Fruit fly (Drosophila melanogaster) whole organism, embryonic: Measurements from ENCODE around the gene Gsc.

ENCODE experiments used
- Bgb ChIP-seq: fragments of 200-800 bp; sonication (Bioruptor generic); IDR thresholded peaks from 2 replicates; pipeline ENCODE4 v1.3.6; 2022; ENCODE audit warnings: missing biosample characterization, missing genetic modification characterization; ENCODE audit not compliant: partially characterized antibody
- CG11247 ChIP-seq: fragments of 200-800 bp; sonication (Bioruptor generic); IDR thresholded peaks from 2 replicates; pipeline ENCODE4 v1.3.6; 2022; ENCODE audit warnings: missing biosample characterization, missing genetic modification characterization
- CG11696 ChIP-seq: fragments of 200-800 bp; sonication (Bioruptor generic); IDR thresholded peaks from 2 replicates; pipeline ENCODE4 v1.3.6; 2022; ENCODE audit warnings: missing biosample characterization, missing genetic modification characterization
- CG12744 ChIP-seq: fragments of 200-800 bp; sonication (Bioruptor generic); optimal IDR thresholded peaks from 2 replicates; lab custom pipeline; 2016; ENCODE audit warnings: missing biosample characterization, missing genetic modification characterization
- CG12769 ChIP-seq: fragments of 200-800 bp; sonication (Bioruptor generic); optimal IDR thresholded peaks from 2 replicates; lab custom pipeline; 2019; ENCODE audit warnings: missing biosample characterization, mild to moderate bottlenecking, missing genetic modification characterization, moderate library complexity
- CG13287 ChIP-seq: fragments of 200-800 bp; sonication (Bioruptor generic); IDR thresholded peaks from 2 replicates; pipeline ENCODE4 v1.3.6; 2022; ENCODE audit warnings: missing biosample characterization, missing genetic modification characterization; ENCODE audit not compliant: partially characterized antibody
- CG15479 ChIP-seq: fragments of 200-800 bp; sonication (Bioruptor generic); optimal IDR thresholded peaks from 3 replicates; lab custom pipeline; 2019; ENCODE audit warnings: missing biosample characterization, mild to moderate bottlenecking, missing genetic modification characterization, moderate library complexity
- CG1603 ChIP-seq: fragments of 200-800 bp; sonication (Bioruptor generic); optimal IDR thresholded peaks from 2 replicates; lab custom pipeline; 2019; ENCODE audit warnings: missing biosample characterization, mild to moderate bottlenecking, missing genetic modification characterization, moderate library complexity
- CG16813 ChIP-seq: fragments of 200-800 bp; sonication (Bioruptor generic); IDR thresholded peaks from 3 replicates; pipeline ENCODE4 v1.3.6; 2022; ENCODE audit warnings: missing biosample characterization, missing genetic modification characterization; ENCODE audit not compliant: partially characterized antibody
- CG2116 ChIP-seq: fragments of 200-800 bp; sonication (Bioruptor generic); optimal IDR thresholded peaks from 3 replicates; lab custom pipeline; 2018; ENCODE audit warnings: missing biosample characterization, mild to moderate bottlenecking, missing genetic modification characterization
- CG2129 ChIP-seq: fragments of 200-800 bp; sonication (Bioruptor generic); IDR thresholded peaks from 2 replicates; pipeline ENCODE4 v1.3.6; 2022; ENCODE audit warnings: missing biosample characterization, missing genetic modification characterization; ENCODE audit not compliant: partially characterized antibody
- CG3163 ChIP-seq: fragments of 200-800 bp; sonication (Bioruptor generic); optimal IDR thresholded peaks from 3 replicates; lab custom pipeline; 2016; ENCODE audit warnings: missing biosample characterization, missing genetic modification characterization
- CG34224 ChIP-seq: fragments of 200-800 bp; sonication (Bioruptor generic); IDR thresholded peaks from 3 replicates; pipeline ENCODE4 v1.3.6; 2022; ENCODE audit warnings: missing biosample characterization, missing genetic modification characterization; ENCODE audit not compliant: partially characterized antibody
- CG42726 ChIP-seq: fragments of 200-800 bp; sonication (Bioruptor generic); IDR thresholded peaks from 2 replicates; pipeline ENCODE4 v1.3.6; 2022; ENCODE audit warnings: missing biosample characterization, missing genetic modification characterization; ENCODE audit not compliant: partially characterized antibody
- CG6791 ChIP-seq: fragments of 200-800 bp; sonication (Bioruptor generic); IDR thresholded peaks from 3 replicates; pipeline ENCODE4 v1.3.6; 2022; ENCODE audit warnings: missing biosample characterization, missing genetic modification characterization; ENCODE audit not compliant: partially characterized antibody
- CG7963 ChIP-seq: fragments of 200-800 bp; sonication (Bioruptor generic); IDR thresholded peaks from 3 replicates; pipeline ENCODE4 v1.3.6; 2022; ENCODE audit warnings: missing biosample characterization, missing genetic modification characterization; ENCODE audit not compliant: partially characterized antibody
- CG8765 ChIP-seq: fragments of 200-800 bp; sonication (Bioruptor generic); IDR thresholded peaks from 2 replicates; pipeline ENCODE4 v1.3.6; 2022; ENCODE audit warnings: missing biosample characterization, missing genetic modification characterization
- Dll ChIP-seq: fragments of 200-800 bp; sonication (Bioruptor generic); IDR thresholded peaks from 4 replicates; pipeline ENCODE4 v1.3.6; 2022; ENCODE audit warnings: missing biosample characterization, missing genetic modification characterization; ENCODE audit not compliant: partially characterized antibody
- Doc3 ChIP-seq: fragments of 200-800 bp; sonication (Bioruptor generic); IDR thresholded peaks from 3 replicates; pipeline ENCODE4 v1.3.6; 2022; ENCODE audit warnings: missing biosample characterization, missing genetic modification characterization; ENCODE audit not compliant: partially characterized antibody
- E2f2 ChIP-seq: fragments of 200-800 bp; sonication (Bioruptor generic); IDR thresholded peaks from 2 replicates; pipeline ENCODE4 v1.3.6; 2022; ENCODE audit warnings: missing biosample characterization, missing genetic modification characterization
- Ets65A ChIP-seq: fragments of 200-800 bp; sonication (Bioruptor generic); peaks from one replicate; lab custom pipeline; 2016; ENCODE audit warnings: missing biosample characterization, missing genetic modification characterization
- HLH4C ChIP-seq: fragments of 200-800 bp; sonication (Bioruptor generic); IDR thresholded peaks from 3 replicates; pipeline ENCODE4 v1.3.6; 2022; ENCODE audit warnings: missing biosample characterization, missing genetic modification characterization; ENCODE audit not compliant: partially characterized antibody
- Hmr ChIP-seq: fragments of 200-800 bp; sonication (Bioruptor generic); optimal IDR thresholded peaks from 3 replicates; lab custom pipeline; 2017; ENCODE audit warnings: mild to moderate bottlenecking, missing biosample characterization, missing genetic modification reagents, missing genetic modification characterization
- Hr78 ChIP-seq, 2 experiments: fragments of 200-800 bp in 1 of 2; fragments of >200 bp in 1 of 2; sonication (Bioruptor generic) in 1 of 2; optimal IDR thresholded peaks; 2 replicates each; lab custom pipeline; 2017 to 2019; ENCODE audit warnings: missing biosample characterization in 2 of 2, missing genetic modification characterization in 2 of 2, mild to moderate bottlenecking in 1 of 2, moderate library complexity in 1 of 2
- MESR4 ChIP-seq: fragments of 200-800 bp; sonication (Bioruptor generic); optimal IDR thresholded peaks from 2 replicates; lab custom pipeline; 2018; ENCODE audit warnings: missing biosample characterization, mild to moderate bottlenecking, missing genetic modification characterization, moderate library complexity
- Med ChIP-seq: fragments of 200-800 bp; sonication (Bioruptor generic); peaks from one replicate; lab custom pipeline; 2016; ENCODE audit warnings: missing biosample characterization, missing genetic modification characterization, mild to moderate bottlenecking, inconsistent platforms, moderate library complexity
- Opbp ChIP-seq: fragments of 200-800 bp; sonication (Bioruptor generic); IDR thresholded peaks from 3 replicates; pipeline ENCODE4 v1.3.6; 2022; ENCODE audit warnings: missing biosample characterization, missing genetic modification characterization; ENCODE audit not compliant: partially characterized antibody
- Scr ChIP-seq: fragments of 200-800 bp; sonication (Bioruptor generic); IDR thresholded peaks from 2 replicates; pipeline ENCODE4 v1.3.6; 2022; ENCODE audit warnings: missing biosample characterization, missing genetic modification characterization; ENCODE audit not compliant: partially characterized antibody
- Sin3A ChIP-seq: fragments of >200 bp; optimal IDR thresholded peaks from 2 replicates; lab custom pipeline; 2018
- Sry-β ChIP-seq: fragments of 200-800 bp; sonication (Bioruptor generic); optimal IDR thresholded peaks from 2 replicates; lab custom pipeline; 2018; ENCODE audit warnings: missing biosample characterization, mild to moderate bottlenecking, missing genetic modification characterization, moderate library complexity
- Sry-δ ChIP-seq: fragments of 200-800 bp; sonication (Bioruptor generic); optimal IDR thresholded peaks from 2 replicates; lab custom pipeline; 2016; ENCODE audit warnings: missing biosample characterization, missing genetic modification characterization
- TFAM ChIP-seq: fragments of 200-800 bp; sonication (Bioruptor generic); optimal IDR thresholded peaks from 2 replicates; lab custom pipeline; 2017; ENCODE audit warnings: missing biosample characterization, missing genetic modification characterization, inconsistent platforms
- amos ChIP-seq: fragments of 200-800 bp; sonication (Bioruptor generic); IDR thresholded peaks from 2 replicates; pipeline ENCODE4 v1.3.6; 2022; ENCODE audit warnings: missing biosample characterization, missing genetic modification characterization; ENCODE audit not compliant: partially characterized antibody
- ato ChIP-seq: fragments of 200-800 bp; sonication (Bioruptor generic); IDR thresholded peaks from 2 replicates; pipeline ENCODE4 v1.3.6; 2022; ENCODE audit warnings: missing biosample characterization, missing genetic modification characterization; ENCODE audit not compliant: partially characterized antibody
- bbx ChIP-seq: fragments of 200-800 bp; sonication (Bioruptor generic); IDR thresholded peaks from 2 replicates; pipeline ENCODE4 v1.3.6; 2022; ENCODE audit warnings: missing biosample characterization, missing genetic modification characterization; ENCODE audit not compliant: partially characterized antibody
- cas ChIP-seq: fragments of 200-800 bp; sonication (Bioruptor generic); IDR thresholded peaks from 2 replicates; pipeline ENCODE4 v1.3.6; 2022; ENCODE audit warnings: missing biosample characterization, missing genetic modification characterization
- crol ChIP-seq: fragments of 200-800 bp; sonication (Bioruptor generic); IDR thresholded peaks from 2 replicates; pipeline ENCODE4 v1.3.6; 2022; ENCODE audit warnings: missing biosample characterization, missing genetic modification characterization
- dan ChIP-seq: fragments of 200-800 bp; sonication (Bioruptor generic); IDR thresholded peaks from 2 replicates; pipeline ENCODE4 v1.3.6; 2022; ENCODE audit warnings: missing biosample characterization, missing genetic modification characterization
- hkb ChIP-seq, 2 experiments: fragments of 200-800 bp in 1 of 2; fragments of >200 bp in 1 of 2; sonication (Bioruptor generic) in 1 of 2; IDR thresholded peaks in 1 of 2; optimal IDR thresholded peaks in 1 of 2; 2 replicates each; pipeline versions ENCODE4 v1.3.6 to Lab custom; 2017 to 2022; ENCODE audit warnings: missing biosample characterization in 1 of 2, missing genetic modification characterization in 1 of 2
- inv ChIP-seq: fragments of 200-800 bp; sonication (Bioruptor generic); IDR thresholded peaks from 2 replicates; pipeline ENCODE4 v1.3.6; 2022; ENCODE audit warnings: missing biosample characterization, missing genetic modification characterization; ENCODE audit not compliant: partially characterized antibody
- knrl ChIP-seq: fragments of 200-800 bp; sonication (Bioruptor generic); IDR thresholded peaks from 3 replicates; pipeline ENCODE4 v1.3.6; 2022; ENCODE audit warnings: missing biosample characterization, missing genetic modification characterization; ENCODE audit not compliant: partially characterized antibody
- pzg ChIP-seq: fragments of 200-800 bp; sonication (Bioruptor generic); optimal IDR thresholded peaks from 3 replicates; lab custom pipeline; 2018; ENCODE audit warnings: missing biosample characterization, mild to moderate bottlenecking, missing genetic modification characterization, moderate library complexity
- sna ChIP-seq: fragments of 200-800 bp; sonication (Bioruptor generic); IDR thresholded peaks from 2 replicates; pipeline ENCODE4 v1.3.6; 2022; ENCODE audit warnings: missing biosample characterization, missing genetic modification characterization; ENCODE audit not compliant: partially characterized antibody
- unc-4 ChIP-seq: fragments of 200-800 bp; sonication (Bioruptor generic); IDR thresholded peaks from 2 replicates; pipeline ENCODE4 v1.3.6; 2022; ENCODE audit warnings: missing biosample characterization, missing genetic modification characterization; ENCODE audit not compliant: partially characterized antibody
- vvl ChIP-seq: fragments of 200-800 bp; sonication (Bioruptor generic); IDR thresholded peaks from 2 replicates; pipeline ENCODE4 v1.3.6; 2022; ENCODE audit warnings: missing biosample characterization, missing genetic modification characterization

Gsc gene

DNA sequence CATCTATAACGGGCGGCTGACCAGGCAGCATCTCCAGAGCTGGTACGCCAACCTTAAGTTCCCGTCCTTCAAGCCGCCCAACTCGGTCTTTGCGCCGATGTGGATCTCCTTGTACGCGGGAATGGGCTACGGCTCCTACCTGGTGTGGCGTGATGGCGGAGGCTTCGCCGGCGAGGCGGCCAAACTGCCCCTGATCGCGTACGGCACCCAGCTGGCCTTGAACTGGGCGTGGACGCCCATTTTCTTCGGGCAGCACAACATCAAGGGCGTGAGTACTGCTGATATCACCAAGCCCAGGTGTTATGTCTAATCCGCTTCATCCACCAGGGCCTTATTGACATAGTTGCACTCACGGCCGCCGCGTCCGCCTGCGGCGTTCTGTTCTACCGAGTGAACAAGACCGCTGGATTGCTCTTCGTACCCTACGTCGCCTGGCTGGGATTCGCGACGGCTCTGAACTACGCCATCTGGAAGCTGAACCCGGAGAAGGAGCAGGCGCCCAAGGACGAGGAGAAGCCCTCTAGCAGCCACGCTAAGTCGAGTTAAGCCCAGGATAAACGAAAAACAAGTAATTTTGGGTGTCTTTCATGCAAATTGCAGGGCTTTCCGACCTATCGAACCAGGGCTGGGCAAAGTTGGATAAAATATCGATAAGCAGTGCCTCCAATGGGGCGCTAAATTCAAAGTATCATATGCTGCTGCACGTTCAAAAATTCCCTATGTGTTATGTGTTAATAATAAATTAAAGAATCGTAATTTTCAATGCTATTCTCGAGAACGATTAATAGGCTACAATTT, 34.5 kb downstream of the Gsc start, which contains the start of gene rempA (continued):
- no peak for TF ChIP-seq hkb (optimal IDR thresholded peaks at IDR 0.05; lab: Kevin White, UChicago)
- TF ChIP-seq hkb (GFP tag; IDR thresholded peaks at IDR 0.05; lab: Robert Waterston, UW), result 0 out of 2 replicates have a peak, but pooled peaks have one; percentile 9
- TF ChIP-seq CG7963 (GFP tag; lab: Robert Waterston, UW), result peak; percentile 53; the same call in 1 of the 3 replicates
- TF ChIP-seq CG1603 (tag; lab: Kevin White, UChicago), result peak; percentile 20
- no peak for TF ChIP-seq CG15479 (GFP tag; lab: Kevin White, UChicago)
- 0 out of 2 replicates have a peak, but pooled peaks have one; percentile 12 for TF ChIP-seq vvl (GFP tag; lab: Robert Waterston, UW)
- TF ChIP-seq unc-4 (GFP tag; lab: Robert Waterston, UW), result peak; percentile 74
- TF ChIP-seq knrl (GFP tag; lab: Robert Waterston, UW), result peak; percentile 58; the same call in 2 of the 3 replicates
- TF ChIP-seq Sin3A, result peak; percentile 30
- no peak for TF ChIP-seq dan
- TF ChIP-seq Opbp, result peak; percentile 69; the same call in 2 of the 3 replicates
- TF ChIP-seq CG11247, result no peak
- TF ChIP-seq Scr (GFP tag; lab: Robert Waterston, UW), result peak; percentile 71
- no peak for TF ChIP-seq cas (GFP tag; lab: Robert Waterston, UW)
- TF ChIP-seq HLH4C (GFP tag; lab: Robert Waterston, UW), result peak; percentile 60; the same call in 2 of the 3 replicates
- TF ChIP-seq pzg (GFP tag; lab: Kevin White, UChicago), result peak; percentile 41
- peak; percentile 69 for TF ChIP-seq amos
- no peak for TF ChIP-seq CG8765 (GFP tag; lab: Robert Waterston, UW)
- peak; percentile 94 for TF ChIP-seq E2f2 (GFP tag; lab: Robert Waterston, UW)
- peak; percentile 82 for TF ChIP-seq CG13287 (GFP tag; lab: Robert Waterston, UW)
- no peak for TF ChIP-seq crol (GFP tag; lab: Robert Waterston, UW)
- peak; percentile 43 for TF ChIP-seq CG2129 (GFP tag; lab: Robert Waterston, UW)
- peak; percentile 58 for TF ChIP-seq Sry-δ
- no peak for TF ChIP-seq TFAM (GFP tag; lab: Kevin White, UChicago)
- TF ChIP-seq CG42726 (GFP tag; lab: Robert Waterston, UW), result peak; percentile 35; the same call in 1 of the 2 replicates
- peak; percentile 68 for TF ChIP-seq Med (GFP tag; lab: Kevin White, UChicago)
- TF ChIP-seq CG34224, result peak; percentile 57; the same call in 2 of the 3 replicates
- peak in 1 of 2 experiments; percentile 83 for TF ChIP-seq Hr78 (GFP tag; optimal IDR thresholded peaks at IDR 0.05; lab: Kevin White, UChicago)
- TF ChIP-seq CG12744 (GFP tag; lab: Kevin White, UChicago), result no peak
- no peak for TF ChIP-seq Hmr (GFP tag; lab: Kevin White, UChicago)
- peak; percentile 54 for TF ChIP-seq Ets65A
- peak; percentile 73 for TF ChIP-seq Bgb (GFP tag; lab: Robert Waterston, UW)
- TF ChIP-seq Doc3 (GFP tag; lab: Robert Waterston, UW), result peak; percentile 60
- TF ChIP-seq inv (GFP tag; lab: Robert Waterston, UW), result peak; percentile 45; the same call in 1 of the 2 replicates
- TF ChIP-seq bbx (GFP tag; lab: Robert Waterston, UW), result peak; percentile 78
- peak; percentile 59; the same call in 2 of the 3 replicates for TF ChIP-seq CG16813 (GFP tag; lab: Robert Waterston, UW)
- TF ChIP-seq CG6791 (GFP tag; lab: Robert Waterston, UW), result peak; percentile 68; the same call in 2 of the 3 replicates
- TF ChIP-seq MESR4 (GFP tag; lab: Kevin White, UChicago), result peak; percentile 35
- TF ChIP-seq CG2116 (GFP tag; lab: Kevin White, UChicago), result peak; percentile 51
- peak; percentile 64 for TF ChIP-seq sna (GFP tag; lab: Robert Waterston, UW)
- TF ChIP-seq CG11696, result no peak
- TF ChIP-seq CG12769 (tag; lab: Kevin White, UChicago), result no peak
- TF ChIP-seq ato (GFP tag; lab: Robert Waterston, UW), result peak; percentile 49
- TF ChIP-seq Sry-β (GFP tag; lab: Kevin White, UChicago), result peak; percentile 72
- TF ChIP-seq CG3163 (GFP tag; lab: Kevin White, UChicago), result no peak
- TF ChIP-seq Dll (GFP tag; lab: Robert Waterston, UW), result peak; percentile 74
